Worm (Caenorhabditis elegans): Measurements from ENCODE around the gene C13E3.1.
A peak's percentile ranks its signal among the peaks of the same experiment; 100 is the strongest.

Gene C13E3.1

DNA sequence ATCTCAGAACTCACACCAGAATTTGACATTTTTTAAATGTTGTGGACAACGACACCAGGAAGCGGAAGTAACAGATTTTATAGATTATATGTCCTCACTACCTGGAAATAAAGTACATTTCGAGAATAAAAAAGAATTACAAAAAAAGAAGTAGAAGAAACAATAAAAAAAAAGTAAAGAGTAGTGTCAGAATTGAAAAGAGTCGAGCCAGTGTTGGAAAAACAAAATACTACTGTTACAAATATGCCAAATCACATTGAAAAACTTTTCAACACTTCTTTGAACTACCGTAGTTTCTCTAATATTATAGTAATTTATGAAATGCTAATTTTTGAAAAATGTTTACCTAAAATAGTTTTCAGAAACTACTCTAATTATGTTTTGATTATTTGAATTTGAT lies 18.2 kb upstream of the C13E3.1 start, which contains the start of gene C06E2.1:
Gene C06E2.1, minus strand, starts transcription at position 101 of the 400 bp plus-strand sequence.
- TF ChIP-seq sma-9 (GFP tag; optimal IDR thresholded peaks at IDR 0.05), result no peak
- no peak for TF ChIP-seq sma-9 (tag; optimal IDR thresholded peaks at IDR 0.05)
- no peak for TF ChIP-seq C34F6.9 (tag; optimal IDR thresholded peaks at IDR 0.05)
- TF ChIP-seq sma-3 (GFP tag; optimal IDR thresholded peaks at IDR 0.05), result no peak
- no peak for TF ChIP-seq nhr-12 (tag; optimal IDR thresholded peaks at IDR 0.05)
- TF ChIP-seq unc-55 (GFP tag; optimal IDR thresholded peaks at IDR 0.05), result no peak
- TF ChIP-seq snpc-4 (tag; optimal IDR thresholded peaks at IDR 0.05), result no peak
- no peak for TF ChIP-seq nhr-23 (tag; optimal IDR thresholded peaks at IDR 0.05)
- TF ChIP-seq nhr-21 (tag; optimal IDR thresholded peaks at IDR 0.05), result no peak
- TF ChIP-seq ztf-1 (GFP tag; conservative IDR thresholded peaks at IDR 0.05), result no peak
- no peak for TF ChIP-seq lin-11 (tag; optimal IDR thresholded peaks at IDR 0.05)
- TF ChIP-seq egl-27 (tag; optimal IDR thresholded peaks at IDR 0.05), result no peak

DNA sequence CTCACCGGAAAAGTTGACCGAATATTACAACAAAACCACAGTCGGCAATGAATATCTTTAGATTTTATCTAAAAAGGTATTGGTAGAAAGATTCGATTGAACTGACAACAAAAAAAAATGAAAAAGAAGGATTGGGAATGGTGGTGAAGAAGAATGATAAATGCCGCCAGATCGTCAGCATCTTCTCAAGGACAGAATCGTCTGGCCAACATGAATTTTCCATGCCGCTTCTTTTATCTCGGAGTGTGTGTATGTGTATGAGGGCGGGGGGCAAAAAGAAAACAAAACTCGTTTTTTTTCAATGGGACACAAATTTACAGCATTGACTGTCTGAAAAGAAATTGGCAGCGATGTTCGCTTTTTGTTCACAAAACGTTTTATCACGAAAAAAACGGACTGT lies 17.0 kb upstream of the C13E3.1 start:
- TF ChIP-seq mab-5 (tag; optimal IDR thresholded peaks at IDR 0.05), result no peak
- no peak for TF ChIP-seq sma-3 (GFP tag; optimal IDR thresholded peaks at IDR 0.05)
- TF ChIP-seq lin-13 (GFP tag; optimal IDR thresholded peaks at IDR 0.05), result no peak
- no peak for TF ChIP-seq ztf-4 (tag; optimal IDR thresholded peaks at IDR 0.05)
- peak; percentile 50 for TF ChIP-seq elt-1 (tag; optimal IDR thresholded peaks at IDR 0.05)
- no peak for TF ChIP-seq skn-1 (tag; optimal IDR thresholded peaks at IDR 0.05)
- no peak for TF ChIP-seq crh-2 (tag; optimal IDR thresholded peaks at IDR 0.05)
- peak; percentile 7 for TF ChIP-seq blmp-1 (tag; optimal IDR thresholded peaks at IDR 0.05; ENCODE audit: insufficient read depth)
- no peak for TF ChIP-seq sem-4 (tag; optimal IDR thresholded peaks at IDR 0.05)

DNA sequence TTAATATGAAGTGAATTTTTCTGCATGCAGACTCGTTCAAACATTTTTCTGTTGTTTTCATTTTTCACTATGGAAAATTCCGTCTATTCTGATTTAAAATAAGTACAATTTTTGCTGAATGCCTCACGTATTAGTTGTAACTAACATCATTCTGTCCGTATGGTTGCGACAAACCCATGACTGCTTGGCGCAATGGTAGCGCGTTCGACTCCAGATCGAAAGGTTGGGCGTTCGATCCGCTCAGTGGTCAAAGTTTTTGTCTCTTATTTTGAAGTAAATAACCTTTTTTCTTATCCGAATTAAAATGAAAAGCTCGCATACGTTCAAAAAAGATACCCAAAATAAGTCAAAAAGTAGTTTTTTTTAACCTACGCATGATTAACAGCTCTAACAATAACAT lies 15.7 kb upstream of the C13E3.1 start:
- TF ChIP-seq sma-9 (GFP tag; optimal IDR thresholded peaks at IDR 0.05) (peak; percentile 2), sma-9 (tag; optimal IDR thresholded peaks at IDR 0.05) (no peak), nhr-10 (tag; optimal IDR thresholded peaks at IDR 0.05) (no peak), sma-3 (GFP tag; optimal IDR thresholded peaks at IDR 0.05) (peak; percentile 16), ZK546.5 (tag; optimal IDR thresholded peaks at IDR 0.05) (no peak), elt-3 (tag; optimal IDR thresholded peaks at IDR 0.05) (no peak), nhr-12 (tag; optimal IDR thresholded peaks at IDR 0.05) (no peak), ztf-4 (tag; optimal IDR thresholded peaks at IDR 0.05) (no peak), crh-2 (tag; optimal IDR thresholded peaks at IDR 0.05) (peak; percentile 13), ztf-1 (GFP tag; conservative IDR thresholded peaks at IDR 0.05) (no peak), ceh-16 (tag; optimal IDR thresholded peaks at IDR 0.05) (peak; percentile 3), mbf-1 (tag; optimal IDR thresholded peaks at IDR 0.05) (no peak), egl-27 (tag; optimal IDR thresholded peaks at IDR 0.05) (no peak), nhr-11 (tag; optimal IDR thresholded peaks at IDR 0.05) (no peak)

DNA sequence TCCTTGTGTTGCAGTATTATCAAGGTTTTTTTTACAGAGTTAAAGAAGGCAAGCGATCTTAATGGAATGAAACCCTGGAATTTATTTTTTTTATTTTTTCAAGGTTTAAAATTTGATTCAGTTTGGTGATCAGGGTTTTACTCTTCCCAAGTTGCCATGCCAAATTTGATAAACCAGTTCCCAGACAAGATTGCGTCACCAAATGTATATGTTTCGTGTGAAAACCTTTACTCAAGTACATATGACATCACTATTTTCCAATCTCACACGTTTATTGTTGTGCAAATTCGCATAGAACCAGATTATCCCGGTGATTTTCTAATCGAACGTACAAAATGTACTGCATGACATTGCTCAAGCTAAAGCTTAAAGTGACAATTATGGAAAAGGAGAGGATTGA lies 14.2 kb upstream of the C13E3.1 start:
- TF ChIP-seq unc-55 (GFP tag; optimal IDR thresholded peaks at IDR 0.05) (no peak), lin-13 (GFP tag; optimal IDR thresholded peaks at IDR 0.05) (no peak), snpc-4 (tag; optimal IDR thresholded peaks at IDR 0.05) (no peak)

DNA sequence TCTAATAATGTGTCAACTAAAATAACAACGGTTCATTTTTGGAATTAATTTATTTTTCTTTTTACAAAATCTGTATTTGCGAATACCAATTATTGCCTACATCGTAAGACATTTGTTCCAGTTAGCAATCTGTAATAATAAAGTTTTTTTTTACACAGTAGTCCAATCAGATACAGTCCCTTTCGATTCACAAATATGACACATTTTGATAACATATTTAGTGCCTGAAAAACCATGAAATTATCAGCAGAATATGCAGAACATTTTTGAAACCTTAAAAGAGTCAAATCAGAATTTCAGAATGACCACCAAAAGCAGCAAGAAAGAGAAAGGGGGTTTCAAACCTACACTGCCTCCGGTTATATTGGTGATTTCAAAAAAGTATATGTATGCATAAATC lies 13.6 kb upstream of the C13E3.1 start, which contains the start of gene C06E2.2:
Gene C06E2.2, plus strand, starts transcription at position 301 of the 400 bp plus-strand sequence.
- TF ChIP-seq unc-39 (tag; optimal IDR thresholded peaks at IDR 0.05) (no peak), lin-11 (tag; optimal IDR thresholded peaks at IDR 0.05) (no peak), nhr-6 (tag; optimal IDR thresholded peaks at IDR 0.05) (no peak), skn-1 (tag; optimal IDR thresholded peaks at IDR 0.05) (no peak), ztf-4 (tag; optimal IDR thresholded peaks at IDR 0.05) (no peak), sma-3 (GFP tag; optimal IDR thresholded peaks at IDR 0.05) (no peak), unc-55 (GFP tag; optimal IDR thresholded peaks at IDR 0.05) (no peak), fos-1 (tag; optimal IDR thresholded peaks at IDR 0.05) (no peak), egl-27 (tag; optimal IDR thresholded peaks at IDR 0.05) (no peak), snpc-4 (tag; optimal IDR thresholded peaks at IDR 0.05) (no peak), ztf-1 (GFP tag; conservative IDR thresholded peaks at IDR 0.05) (no peak), mbf-1 (tag; optimal IDR thresholded peaks at IDR 0.05) (no peak), lsy-2 (tag; optimal IDR thresholded peaks at IDR 0.05) (no peak), F13H6.1 (tag; optimal IDR thresholded peaks at IDR 0.05) (no peak), ceh-82 (tag; optimal IDR thresholded peaks at IDR 0.05) (no peak), gmeb-1 (tag; optimal IDR thresholded peaks at IDR 0.05) (no peak), nhr-25 (tag; optimal IDR thresholded peaks at IDR 0.05) (no peak), elt-3 (tag; optimal IDR thresholded peaks at IDR 0.05) (no peak)
